Fruit fly (Drosophila melanogaster) whole organism, pupa: ENCODE results near the gene Peritrophin-15b.

Source experiments
- CG10348 ChIP-seq: fragments of 200-800 bp; sonication (Bioruptor generic); IDR thresholded peaks from 2 replicates; pipeline ENCODE4 v1.3.6; 2022; ENCODE audit warnings: missing biosample characterization, missing genetic modification characterization
- CG12605 ChIP-seq: fragments of 200-800 bp; sonication (Bioruptor generic); IDR thresholded peaks from 2 replicates; pipeline ENCODE4 v1.3.6; 2022; ENCODE audit warnings: missing biosample characterization, missing genetic modification characterization
- CG13204 ChIP-seq: fragments of 200-800 bp; sonication (Bioruptor generic); optimal IDR thresholded peaks from 2 replicates; lab custom pipeline; 2018; ENCODE audit warnings: missing biosample characterization, mild to moderate bottlenecking, missing genetic modification characterization, moderate library complexity
- CG14655 ChIP-seq: fragments of 200-800 bp; sonication (Bioruptor generic); optimal IDR thresholded peaks from 3 replicates; lab custom pipeline; 2017; ENCODE audit warnings: mild to moderate bottlenecking, missing biosample characterization, missing genetic modification reagents, missing genetic modification characterization
- CG15710 ChIP-seq: fragments of 200-800 bp; sonication (Bioruptor generic); optimal IDR thresholded peaks from 2 replicates; lab custom pipeline; 2018; ENCODE audit warnings: missing biosample characterization, mild to moderate bottlenecking, missing genetic modification characterization, moderate library complexity
- CG17806 ChIP-seq: fragments of 200-800 bp; sonication (Bioruptor generic); optimal IDR thresholded peaks from 2 replicates; lab custom pipeline; 2018; ENCODE audit warnings: missing biosample characterization, mild to moderate bottlenecking, missing genetic modification characterization, moderate library complexity
- CG32121 ChIP-seq: fragments of 200-800 bp; sonication (Bioruptor generic); IDR thresholded peaks from 2 replicates; pipeline ENCODE4 v1.3.6; 2022; ENCODE audit warnings: missing biosample characterization, missing genetic modification characterization
- CG34367 ChIP-seq: fragments of 200-800 bp; sonication (Bioruptor generic); optimal IDR thresholded peaks from 2 replicates; lab custom pipeline; 2018; ENCODE audit warnings: missing biosample characterization, mild to moderate bottlenecking, missing genetic modification characterization
- CG4496 ChIP-seq: fragments of 200-800 bp; sonication (Bioruptor generic); IDR thresholded peaks from 3 replicates; pipeline ENCODE4 v1.3.6; 2022; ENCODE audit warnings: missing biosample characterization, missing genetic modification characterization
- CG8159 ChIP-seq: fragments of 200-800 bp; sonication (Bioruptor generic); optimal IDR thresholded peaks from 3 replicates; lab custom pipeline; 2018; ENCODE audit warnings: missing biosample characterization, mild to moderate bottlenecking, missing genetic modification characterization, moderate library complexity
- CG8301 ChIP-seq: fragments of 200-800 bp; sonication (Bioruptor generic); optimal IDR thresholded peaks from 2 replicates; lab custom pipeline; 2018; ENCODE audit warnings: missing biosample characterization, mild to moderate bottlenecking, missing genetic modification characterization
- CG9948 ChIP-seq: fragments of 200-800 bp; sonication (Bioruptor generic); optimal IDR thresholded peaks from 2 replicates; lab custom pipeline; 2018; ENCODE audit warnings: missing biosample characterization, mild to moderate bottlenecking, missing genetic modification characterization, moderate library complexity
- D1 ChIP-seq: fragments of 200-800 bp; sonication (Bioruptor generic); optimal IDR thresholded peaks from 2 replicates; lab custom pipeline; 2018; ENCODE audit warnings: missing biosample characterization, mild to moderate bottlenecking, missing genetic modification characterization, moderate library complexity
- EcR ChIP-seq: fragments of 200-800 bp; sonication (Bioruptor generic); optimal IDR thresholded peaks from 3 replicates; lab custom pipeline; 2019; ENCODE audit warnings: missing biosample characterization, missing genetic modification characterization, mild to moderate bottlenecking, moderate library complexity, missing genetic modification reagents
- Ets98B ChIP-seq: fragments of 200-800 bp; sonication (Bioruptor generic); IDR thresholded peaks from 2 replicates; pipeline ENCODE4 v1.3.6; 2022; ENCODE audit warnings: missing biosample characterization, missing genetic modification characterization
- Pif1A ChIP-seq: fragments of 200-800 bp; sonication (Bioruptor generic); optimal IDR thresholded peaks from 3 replicates; lab custom pipeline; 2016; ENCODE audit warnings: missing biosample characterization, missing genetic modification characterization
- Pif1B ChIP-seq: fragments of 200-800 bp; sonication (Bioruptor generic); optimal IDR thresholded peaks from 3 replicates; lab custom pipeline; 2016; ENCODE audit warnings: missing biosample characterization, missing genetic modification characterization
- Snoo ChIP-seq: fragments of 200-800 bp; sonication (Bioruptor generic); optimal IDR thresholded peaks from 3 replicates; lab custom pipeline; 2017; ENCODE audit warnings: missing biosample characterization, mild to moderate bottlenecking, missing genetic modification characterization, inconsistent platforms
- fd96Ca ChIP-seq: fragments of 200-800 bp; sonication (Bioruptor generic); IDR thresholded peaks from 3 replicates; pipeline ENCODE4 v1.3.6; 2022; ENCODE audit warnings: missing biosample characterization, missing genetic modification characterization
- gl ChIP-seq: fragments of 200-800 bp; sonication (Bioruptor generic); optimal IDR thresholded peaks from 2 replicates; lab custom pipeline; 2018; ENCODE audit warnings: missing biosample characterization, mild to moderate bottlenecking, missing genetic modification characterization
- rn ChIP-seq: fragments of 200-800 bp; sonication (Bioruptor generic); IDR thresholded peaks from 2 replicates; pipeline ENCODE4 v1.3.6; 2022; ENCODE audit warnings: missing biosample characterization, missing genetic modification characterization

The Peritrophin-15b gene

DNA sequence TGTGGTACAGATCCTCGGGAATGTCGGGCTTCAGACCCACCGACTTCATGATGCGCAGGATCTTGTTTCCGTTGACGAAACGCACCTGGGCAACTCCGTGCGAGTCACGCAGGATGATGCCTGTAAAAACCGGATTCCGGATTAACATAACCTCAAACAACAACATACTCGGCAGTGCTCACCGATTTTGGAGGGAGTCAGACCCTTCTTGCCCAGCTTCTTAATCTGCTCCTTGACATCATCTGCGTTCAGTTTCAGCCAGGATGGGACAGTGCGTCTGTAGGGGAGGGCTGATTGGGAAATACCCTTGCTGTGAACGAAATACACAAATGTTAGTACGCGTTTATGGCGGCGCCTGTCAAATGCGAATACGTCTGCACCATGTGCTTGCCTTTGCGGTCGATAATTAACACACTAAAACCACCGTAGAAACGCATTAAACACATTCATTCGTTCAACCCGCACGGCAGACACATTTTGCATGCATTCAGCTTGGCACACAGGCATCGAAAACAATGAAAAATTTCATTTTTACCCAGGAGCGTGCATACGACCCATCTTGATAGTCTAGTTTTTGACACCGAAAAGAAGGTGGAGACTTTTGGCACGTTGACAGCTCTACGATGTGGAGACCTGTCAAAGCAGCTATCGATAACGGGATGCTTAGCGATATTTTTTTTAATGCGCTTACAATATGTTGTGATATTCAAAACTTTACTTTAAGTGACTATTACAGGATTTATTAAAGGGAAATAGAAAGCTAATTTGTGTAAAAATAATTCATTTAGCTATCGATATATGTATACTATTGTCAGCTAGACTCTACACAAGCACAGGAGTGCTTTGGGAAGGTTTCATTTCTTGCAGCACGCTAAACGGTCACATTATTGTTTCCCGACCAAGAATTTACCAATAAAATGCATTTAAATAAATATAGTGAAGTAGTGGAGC lies 30.5 kb downstream of the Peritrophin-15b start, which contains the start of the genes RpS13 and CSN8:
TSS of gene RpS13 (minus strand) at position 657 of the 951 bp plus-strand sequence.
TSS of gene CSN8 (plus strand) at position 850 of the 951 bp plus-strand sequence.
- TF ChIP-seq CG4496 (GFP tag; lab: Robert Waterston, UW) (0 out of 3 replicates have a peak, but pooled peaks have one; percentile 18), CG32121 (GFP tag; lab: Robert Waterston, UW) (0 out of 2 replicates have a peak, but pooled peaks have one; percentile 11), CG13204 (GFP tag; lab: Kevin White, UChicago) (no peak), CG34367 (tag; lab: Kevin White, UChicago) (no peak)
- TF ChIP-seq, all 21 proteins: peak for 2

DNA sequence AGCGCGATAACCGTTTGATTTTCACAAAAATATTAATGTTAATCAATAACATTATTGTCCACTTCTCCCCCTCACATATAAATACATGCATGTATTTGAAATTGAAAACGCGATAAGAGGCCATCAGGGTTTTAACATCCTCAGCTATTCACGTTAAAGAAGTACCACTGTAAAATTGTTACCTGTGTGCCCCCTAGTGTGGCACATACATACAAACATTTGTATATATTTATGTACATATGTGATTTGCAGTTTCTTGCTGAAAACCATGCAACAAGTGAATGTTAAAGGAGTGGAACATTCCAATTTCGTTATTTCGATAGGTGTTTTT lies 31.8 kb downstream of the Peritrophin-15b start:
- TF ChIP-seq CG17806 (tag; lab: Kevin White, UChicago), result no peak
- TF ChIP-seq CG4496 (GFP tag; lab: Robert Waterston, UW), result peak; percentile 6; the same call in 1 of the 3 replicates
- TF ChIP-seq Ets98B, result no peak

DNA sequence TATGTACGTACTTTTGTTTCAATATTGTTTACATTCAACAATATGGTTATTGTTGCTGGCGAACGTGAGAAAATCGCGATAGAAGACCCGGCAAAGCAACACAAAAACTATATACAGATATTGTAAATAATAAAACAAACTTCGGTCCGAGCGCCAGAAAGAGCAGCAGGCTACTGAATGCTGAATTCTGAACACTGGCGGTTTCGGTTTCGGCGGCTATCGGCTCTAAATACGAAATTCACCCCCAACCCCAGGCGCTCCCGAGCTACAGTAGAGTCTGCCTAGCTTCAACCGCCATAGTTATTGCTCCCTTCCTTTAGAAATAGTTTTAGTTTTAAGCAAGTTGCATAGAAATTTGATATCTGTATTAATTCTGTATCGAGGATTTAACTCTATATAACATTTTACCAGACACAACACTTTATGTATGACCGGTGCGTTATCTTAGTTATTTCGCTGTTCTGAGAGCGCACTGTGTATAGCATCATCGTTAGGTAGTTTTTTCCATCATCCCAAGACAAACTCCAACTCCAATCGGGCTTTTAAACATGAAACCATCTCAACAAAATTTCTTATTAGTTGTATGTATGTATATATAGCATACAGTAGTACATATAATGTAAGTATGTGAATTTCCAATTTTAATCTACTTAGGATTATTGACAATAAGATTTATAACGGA lies 32.3 kb downstream of the Peritrophin-15b start, which contains the start of gene CG7627:
TSS of gene CG7627 (minus strand) at position 197 of the 682 bp plus-strand sequence.
- TF ChIP-seq CG34367 (tag; lab: Kevin White, UChicago) (peak; percentile 26), Ets98B (peak; percentile 66), CG15710 (peak; percentile 40), Pif1A (GFP tag; lab: Kevin White, UChicago) (peak; percentile 43), EcR (no peak), CG9948 (peak; percentile 51), Snoo (tag; lab: Kevin White, UChicago) (peak; percentile 49), CG14655 (GFP tag; lab: Kevin White, UChicago) (peak; percentile 68), CG10348 (peak; percentile 35; the same call in 1 of the 2 replicates), CG12605 (GFP tag; lab: Robert Waterston, UW) (peak; percentile 59), fd96Ca (GFP tag; lab: Robert Waterston, UW) (peak; percentile 78; the same call in 2 of the 3 replicates), D1 (no peak), CG13204 (GFP tag; lab: Kevin White, UChicago) (no peak), gl (tag; lab: Kevin White, UChicago) (peak; percentile 7), Pif1B (peak; percentile 13), CG17806 (tag; lab: Kevin White, UChicago) (peak; percentile 46), CG8159 (peak; percentile 63), CG4496 (GFP tag; lab: Robert Waterston, UW) (peak; percentile 80), CG8301 (tag; lab: Kevin White, UChicago) (peak; percentile 58), CG32121 (GFP tag; lab: Robert Waterston, UW) (peak; percentile 54), rn (peak; percentile 45)

DNA sequence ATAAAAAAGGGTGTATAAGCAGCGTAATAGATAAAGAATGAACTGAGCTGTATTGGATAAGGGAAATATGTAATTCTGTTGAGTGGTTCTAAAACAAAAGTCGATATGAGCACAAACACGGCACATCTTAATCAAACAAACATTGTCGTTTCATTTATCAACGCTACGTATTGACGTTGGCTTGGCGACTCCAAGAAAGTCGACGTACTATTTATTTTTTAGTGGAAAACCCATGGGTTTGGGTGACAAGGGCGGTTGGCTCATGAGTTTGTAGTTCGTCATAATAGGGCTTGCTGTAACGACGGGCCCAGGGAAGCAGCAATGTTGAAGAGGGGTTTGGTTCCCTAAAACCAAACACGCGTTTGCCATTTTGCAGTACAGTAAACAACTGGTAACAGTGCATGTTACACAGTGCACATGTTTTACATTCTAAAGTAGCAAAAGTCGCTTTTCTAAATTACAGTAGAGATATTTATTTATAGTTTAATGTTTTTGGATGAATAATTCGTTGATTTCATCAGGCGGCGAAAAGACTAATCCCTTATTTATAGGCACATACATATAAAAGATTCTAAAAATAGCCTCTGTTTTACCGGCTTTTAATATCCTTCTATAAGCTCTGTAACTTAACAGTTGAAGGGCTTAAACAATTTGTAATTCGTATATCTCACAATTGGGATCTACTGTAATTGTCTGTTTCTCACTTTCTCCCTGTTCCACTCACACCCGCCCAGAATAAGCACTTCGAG lies 33.4 kb downstream of the Peritrophin-15b start:
- peak; percentile 30 for TF ChIP-seq Snoo (tag; lab: Kevin White, UChicago)
- no peak for TF ChIP-seq CG12605 (GFP tag; lab: Robert Waterston, UW)
- TF ChIP-seq CG9948, result peak; percentile 57
- peak; percentile 59 for TF ChIP-seq CG8301 (tag; lab: Kevin White, UChicago)
- TF ChIP-seq EcR, result no peak
- TF ChIP-seq rn, result no peak
- TF ChIP-seq Ets98B, result no peak
- peak; percentile 67 for TF ChIP-seq CG14655 (GFP tag; lab: Kevin White, UChicago)
- TF ChIP-seq CG34367 (tag; lab: Kevin White, UChicago), result peak; percentile 37
- no peak for TF ChIP-seq fd96Ca (GFP tag; lab: Robert Waterston, UW)
- peak; percentile 38 for TF ChIP-seq CG17806 (tag; lab: Kevin White, UChicago)
- no peak for TF ChIP-seq Pif1B
- TF ChIP-seq D1, result peak; percentile 7
- no peak for TF ChIP-seq CG32121 (GFP tag; lab: Robert Waterston, UW)
- peak; percentile 46 for TF ChIP-seq Pif1A (GFP tag; lab: Kevin White, UChicago)
- TF ChIP-seq CG15710, result peak; percentile 64
- peak; percentile 56 for TF ChIP-seq CG8159
- TF ChIP-seq CG4496 (GFP tag; lab: Robert Waterston, UW), result peak; percentile 40; the same call in 1 of the 3 replicates
- no peak for TF ChIP-seq CG13204 (GFP tag; lab: Kevin White, UChicago)
- TF ChIP-seq gl (tag; lab: Kevin White, UChicago), result no peak
- TF ChIP-seq CG10348, result no peak

DNA sequence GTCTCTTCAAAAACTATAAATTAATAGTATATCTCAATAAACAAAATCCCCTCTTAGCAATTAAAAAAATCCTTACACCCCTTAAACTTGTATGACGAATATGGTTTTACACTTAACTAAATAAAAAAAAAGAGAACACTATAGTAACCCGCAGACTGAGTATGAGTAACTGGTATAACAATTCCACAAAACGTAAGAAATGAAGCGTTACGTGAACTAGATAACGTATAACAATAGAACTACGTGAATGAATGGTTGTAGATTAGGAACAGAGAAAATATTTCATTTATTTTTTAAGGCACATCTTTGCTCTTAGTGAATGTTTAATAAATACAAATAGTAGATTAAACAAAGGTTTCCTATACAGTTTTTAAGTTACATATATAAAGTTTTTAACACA lies 39.3 kb downstream of the Peritrophin-15b start:
- TF ChIP-seq Snoo (tag; lab: Kevin White, UChicago) (no peak), gl (tag; lab: Kevin White, UChicago) (no peak), Pif1B (no peak)
